Fruit fly (Drosophila melanogaster): ENCODE data around the gene CG9098.
A peak's percentile ranks its signal among the peaks of the same experiment; 100 is the strongest.

CG9098 gene

DNA sequence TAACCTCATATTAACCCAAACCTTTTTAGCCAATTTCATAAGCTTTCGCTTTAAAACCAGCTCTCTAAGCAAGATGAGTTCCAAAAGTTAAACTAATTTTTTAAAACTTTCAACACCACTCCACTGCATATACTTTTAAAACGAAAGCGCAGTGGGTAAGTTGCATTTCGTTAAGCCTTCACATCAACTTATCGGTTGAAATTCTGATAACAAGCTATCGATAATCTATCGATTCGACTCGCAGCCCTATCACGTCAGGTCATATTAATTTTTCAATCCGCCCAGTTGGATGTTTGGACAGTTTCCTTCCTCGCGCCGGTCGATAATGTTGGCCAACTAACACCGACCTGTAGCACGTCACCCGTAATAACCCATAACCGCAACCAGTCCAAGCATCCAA lies 26.0 kb downstream of the CG9098 start, which contains the start of gene ifc (continued):
- TF ChIP-seq Opbp (GFP tag; IDR thresholded peaks at IDR 0.05; ENCODE audit: partially characterized antibody) (no peak), z (GFP tag; IDR thresholded peaks at IDR 0.05) (no peak), row (GFP tag; IDR thresholded peaks at IDR 0.05) (no peak), psq (GFP tag; optimal IDR thresholded peaks at IDR 0.05) (no peak), CG4282 (GFP tag; optimal IDR thresholded peaks at IDR 0.05) (peak; percentile 36), CG9609 (GFP tag; optimal IDR thresholded peaks at IDR 0.05) (peak; percentile 32), slp2 (GFP tag; optimal IDR thresholded peaks at IDR 0.05) (no peak), bcd (GFP tag; optimal IDR thresholded peaks at IDR 0.05) (peak; percentile 87), YL-1 (GFP tag; optimal IDR thresholded peaks at IDR 0.05) (peak; percentile 69), vvl (GFP tag; IDR thresholded peaks at IDR 0.05) (no peak), ham (GFP tag; IDR thresholded peaks at IDR 0.05) (no peak), Myb (GFP tag; optimal IDR thresholded peaks at IDR 0.05) (peak; percentile 70), gt (GFP tag; IDR thresholded peaks at IDR 0.05) (no peak), CG3281 (GFP tag; optimal IDR thresholded peaks at IDR 0.05) (peak; percentile 50), CG10462 (GFP tag; optimal IDR thresholded peaks at IDR 0.05) (no peak), CG11696 (GFP tag; IDR thresholded peaks at IDR 0.05) (no peak), grau (tag; optimal IDR thresholded peaks at IDR 0.05) (peak; percentile 69), zf30C (GFP tag; optimal IDR thresholded peaks at IDR 0.05) (peak; percentile 8), pita (GFP tag; optimal IDR thresholded peaks at IDR 0.05) (no peak), Bdp1 (GFP tag; optimal IDR thresholded peaks at IDR 0.05) (peak; percentile 39), Dip3 (GFP tag; optimal IDR thresholded peaks at IDR 0.05) (peak; percentile 51), HLHmδ (GFP tag; optimal IDR thresholded peaks at IDR 0.05) (peak; percentile 19), tap (tag; optimal IDR thresholded peaks at IDR 0.05) (peak; percentile 38), kay (GFP tag; optimal IDR thresholded peaks at IDR 0.05) (peak; percentile 52), CG31224 (GFP tag; IDR thresholded peaks at IDR 0.05) (no peak), nerfin-1 (tag; optimal IDR thresholded peaks at IDR 0.05) (peak; percentile 28), chif (GFP tag; optimal IDR thresholded peaks at IDR 0.05) (peak in 1 of 2 experiments; percentile 59), zfh2 (GFP tag; optimal IDR thresholded peaks at IDR 0.05) (peak; percentile 78), NFAT (GFP tag; IDR thresholded peaks at IDR 0.05) (no peak), ftz-f1 (GFP tag; optimal IDR thresholded peaks at IDR 0.05) (no peak), CG2199 (GFP tag; IDR thresholded peaks at IDR 0.05) (no peak), chm (GFP tag; IDR thresholded peaks at IDR 0.05) (no peak), CG8290 (GFP tag; optimal IDR thresholded peaks at IDR 0.05) (peak; percentile 89), CG8290 (tag; optimal IDR thresholded peaks at IDR 0.05) (peak; percentile 43 to 84), CG9817 (tag; optimal IDR thresholded peaks at IDR 0.05) (peak; percentile 68), nau (GFP tag; optimal IDR thresholded peaks at IDR 0.05) (no peak), Atf-2 (GFP tag; optimal IDR thresholded peaks at IDR 0.05) (peak; percentile 45), CG17829 (tag; optimal IDR thresholded peaks at IDR 0.05) (peak; percentile 82), NC2α (GFP tag; optimal IDR thresholded peaks at IDR 0.05) (no peak), CG14050 (GFP tag; IDR thresholded peaks at IDR 0.05) (no peak), CG10274 (GFP tag; optimal IDR thresholded peaks at IDR 0.05) (no peak), crp (GFP tag; optimal IDR thresholded peaks at IDR 0.05) (peak in 1 of 2 experiments; percentile 55), Max (GFP tag; optimal IDR thresholded peaks at IDR 0.05) (peak; percentile 50), fru (optimal IDR thresholded peaks at IDR 0.05) (no peak), mld (GFP tag; IDR thresholded peaks at IDR 0.05; ENCODE audit: partially characterized antibody) (no peak), scrt (GFP tag; optimal IDR thresholded peaks at IDR 0.05) (peak; percentile 62), CG15696 (tag; optimal IDR thresholded peaks at IDR 0.05) (peak; percentile 40), D19A (tag; optimal IDR thresholded peaks at IDR 0.05) (peak; percentile 34), her (GFP tag; optimal IDR thresholded peaks at IDR 0.05) (peak; percentile 71), D (optimal IDR thresholded peaks at IDR 0.05) (no peak), D (GFP tag; optimal IDR thresholded peaks at IDR 0.05) (no peak), rib (GFP tag; IDR thresholded peaks at IDR 0.05) (no peak), HLH3B (GFP tag; IDR thresholded peaks at IDR 0.05) (no peak)

Measured in whole organism, embryonic.